Worm (Caenorhabditis elegans): Measurements from ENCODE around the gene ufd-2.

ce11 chrII:8015483-8015938 lies 47.0 kb upstream of the ufd-2 start:
- TF ChIP-seq fkh-10 (GFP tag; optimal IDR thresholded peaks at IDR 0.05) (no peak), lin-35 (GFP tag; optimal IDR thresholded peaks at IDR 0.05) (peak in 1 of 2 experiments; percentile 30), nhr-12 (tag; optimal IDR thresholded peaks at IDR 0.05) (no peak), nhr-19 (GFP tag; conservative IDR thresholded peaks at IDR 0.05) (peak; percentile 5; the same call in 1 of the 2 replicates), dpl-1 (GFP tag; optimal IDR thresholded peaks at IDR 0.05) (peak in 1 of 3 experiments; percentile 22)
